Worm (Caenorhabditis elegans): ENCODE data around the gene str-181.

DNA sequence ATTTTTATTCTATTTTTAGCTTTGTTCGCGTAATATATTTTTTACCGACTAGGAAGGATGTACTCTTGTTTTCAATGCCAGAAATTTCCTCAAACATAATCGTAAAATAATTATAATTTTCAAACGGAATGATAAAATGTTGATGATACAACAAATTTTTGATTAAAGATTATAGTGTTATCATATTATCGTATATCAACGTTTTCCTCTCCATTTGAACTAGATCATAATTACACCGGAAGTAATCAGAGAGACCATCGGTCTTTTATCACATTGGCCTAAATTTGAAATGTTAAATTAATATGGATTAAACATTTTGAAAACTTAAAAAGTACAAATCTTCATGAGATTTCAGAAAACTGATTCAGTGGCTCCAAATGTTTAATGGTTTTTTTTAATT is 14.2 kb upstream of the str-181 start:
- TF ChIP-seq ceh-14 (tag; optimal IDR thresholded peaks at IDR 0.05) (no peak), tbx-2 (tag; optimal IDR thresholded peaks at IDR 0.05) (no peak), ets-4 (tag; optimal IDR thresholded peaks at IDR 0.05) (no peak), unc-55 (GFP tag; optimal IDR thresholded peaks at IDR 0.05) (no peak)
